Worm (Caenorhabditis elegans) whole organism, mixed stage, embryonic: ENCODE data around the gene C01G10.15.
"Not testable (repeated sequence)": the region's sequence is repeated elsewhere in the genome, so short reads cannot be mapped to it uniquely, and the experiment has no call there.

Source experiments
- bed-3 ChIP-seq: fragments of 200-800 bp; sonication (Bioruptor generic); optimal IDR thresholded peaks from 3 replicates; lab custom pipeline; 2018; ENCODE audit warnings: mild to moderate bottlenecking, missing genetic modification characterization, moderate library complexity, missing compliant biosample characterization
- blmp-1 ChIP-seq: fragments of 150-350 bp; optimal IDR thresholded peaks from 2 replicates; lab custom pipeline; 2014; ENCODE audit warnings: missing biosample characterization, missing genetic modification characterization
- ceh-39 ChIP-seq: fragments of 150-350 bp; optimal IDR thresholded peaks from 2 replicates; lab custom pipeline; 2014; ENCODE audit warnings: missing biosample characterization, missing genetic modification characterization
- ceh-43 ChIP-seq: fragments of 200-800 bp; sonication (Bioruptor generic); optimal IDR thresholded peaks from 2 replicates; lab custom pipeline; 2018; ENCODE audit warnings: mild to moderate bottlenecking, missing genetic modification characterization, moderate library complexity, missing compliant biosample characterization
- ceh-83 ChIP-seq: fragments of 200-800 bp; sonication (Bioruptor generic); optimal IDR thresholded peaks from 2 replicates; lab custom pipeline; 2018; ENCODE audit warnings: mild to moderate bottlenecking, missing genetic modification characterization, missing compliant biosample characterization
- cnd-1 ChIP-seq: fragments of 200-800 bp; sonication (Bioruptor generic); optimal IDR thresholded peaks from 2 replicates; lab custom pipeline; 2018; ENCODE audit warnings: mild to moderate bottlenecking, missing genetic modification characterization, missing compliant biosample characterization
- elt-3 ChIP-seq: fragments of 150-350 bp; optimal IDR thresholded peaks from 2 replicates; lab custom pipeline; 2014; ENCODE audit warnings: missing biosample characterization, missing genetic modification characterization
- flh-1 ChIP-seq: fragments of 200-800 bp; sonication (Bioruptor generic); optimal IDR thresholded peaks from 2 replicates; lab custom pipeline; 2018; ENCODE audit warnings: mild to moderate bottlenecking, missing genetic modification characterization, moderate library complexity, missing compliant biosample characterization
- ham-2 ChIP-seq: fragments of 200-800 bp; sonication (Bioruptor generic); optimal IDR thresholded peaks from 2 replicates; lab custom pipeline; 2018; ENCODE audit warnings: mild to moderate bottlenecking, missing genetic modification characterization, missing compliant biosample characterization
- hlh-1 ChIP-seq: fragments of 150-350 bp; optimal IDR thresholded peaks from 2 replicates; lab custom pipeline; 2014; ENCODE audit warnings: missing biosample characterization, missing genetic modification reagents, missing genetic modification characterization
- lin-13 ChIP-seq: fragments of 150-350 bp; optimal IDR thresholded peaks from 2 replicates; lab custom pipeline; 2014; ENCODE audit warnings: missing biosample characterization, missing genetic modification characterization
- lin-32 ChIP-seq: fragments of 200-800 bp; sonication (Bioruptor generic); optimal IDR thresholded peaks from 2 replicates; lab custom pipeline; 2018; ENCODE audit warnings: mild to moderate bottlenecking, missing genetic modification characterization, missing compliant biosample characterization
- lsy-2 ChIP-seq: fragments of 150-350 bp; optimal IDR thresholded peaks from 2 replicates; lab custom pipeline; 2014; ENCODE audit warnings: missing biosample characterization, missing genetic modification characterization
- mab-5 ChIP-seq: fragments of 150-350 bp; optimal IDR thresholded peaks from 2 replicates; lab custom pipeline; 2014; ENCODE audit warnings: missing biosample characterization, missing genetic modification characterization
- mep-1 ChIP-seq: fragments of 150-350 bp; optimal IDR thresholded peaks from 2 replicates; lab custom pipeline; 2017; ENCODE audit warnings: missing biosample characterization, missing genetic modification reagents, missing genetic modification characterization, inconsistent platforms
- mls-2 ChIP-seq: sonication (generic microtip); optimal IDR thresholded peaks from 2 replicates; lab custom pipeline; 2016; ENCODE audit warnings: mild to moderate bottlenecking, missing genetic modification characterization, moderate library complexity, missing compliant biosample characterization
- nhr-12 ChIP-seq: fragments of 150-350 bp; optimal IDR thresholded peaks from 2 replicates; lab custom pipeline; 2014; ENCODE audit warnings: missing biosample characterization, missing genetic modification characterization
- nhr-2 ChIP-seq: fragments of 150-350 bp; optimal IDR thresholded peaks from 2 replicates; lab custom pipeline; 2014; ENCODE audit warnings: missing biosample characterization, missing genetic modification characterization
- nhr-237 ChIP-seq: fragments of 150-350 bp; optimal IDR thresholded peaks from 2 replicates; lab custom pipeline; 2014; ENCODE audit warnings: missing biosample characterization, missing genetic modification characterization
- nhr-28 ChIP-seq: fragments of 150-350 bp; optimal IDR thresholded peaks from 2 replicates; lab custom pipeline; 2014; ENCODE audit warnings: missing biosample characterization, missing genetic modification characterization
- nhr-76 ChIP-seq: sonication (generic microtip); optimal IDR thresholded peaks from 2 replicates; lab custom pipeline; 2017; ENCODE audit warnings: missing biosample characterization, missing genetic modification characterization
- pha-4 ChIP-seq: fragments of 150-350 bp; optimal IDR thresholded peaks from 2 replicates; lab custom pipeline; 2018; ENCODE audit warnings: missing biosample characterization, missing genetic modification reagents, missing genetic modification characterization
- sem-2 ChIP-seq: fragments of 200-800 bp; sonication (Bioruptor generic); optimal IDR thresholded peaks from 2 replicates; lab custom pipeline; 2018; ENCODE audit warnings: mild to moderate bottlenecking, missing genetic modification characterization, missing compliant biosample characterization
- snpc-4 ChIP-seq: fragments of 150-350 bp; optimal IDR thresholded peaks from 2 replicates; lab custom pipeline; 2014; ENCODE audit warnings: missing biosample characterization, missing genetic modification characterization
- sptf-1 ChIP-seq: sonication (generic microtip); optimal IDR thresholded peaks from 2 replicates; lab custom pipeline; 2017; ENCODE audit warnings: mild to moderate bottlenecking, missing genetic modification characterization, moderate library complexity, missing compliant biosample characterization
- tbx-8 ChIP-seq: fragments of 200-800 bp; sonication (Bioruptor generic); optimal IDR thresholded peaks from 2 replicates; lab custom pipeline; 2018; ENCODE audit warnings: mild to moderate bottlenecking, missing genetic modification characterization, moderate library complexity, missing compliant biosample characterization
- unc-120 ChIP-seq: sonication (generic microtip); optimal IDR thresholded peaks from 2 replicates; lab custom pipeline; 2017; ENCODE audit warnings: missing genetic modification characterization, missing compliant biosample characterization; ENCODE audit not compliant: poor library complexity, severe bottlenecking
- unc-39 ChIP-seq: fragments of 150-350 bp; optimal IDR thresholded peaks from 2 replicates; lab custom pipeline; 2014; ENCODE audit warnings: missing biosample characterization, missing genetic modification characterization
- zip-8 ChIP-seq: fragments of 150-350 bp; optimal IDR thresholded peaks from 2 replicates; lab custom pipeline; 2014; ENCODE audit warnings: missing biosample characterization, missing genetic modification characterization

Gene C01G10.15

DNA sequence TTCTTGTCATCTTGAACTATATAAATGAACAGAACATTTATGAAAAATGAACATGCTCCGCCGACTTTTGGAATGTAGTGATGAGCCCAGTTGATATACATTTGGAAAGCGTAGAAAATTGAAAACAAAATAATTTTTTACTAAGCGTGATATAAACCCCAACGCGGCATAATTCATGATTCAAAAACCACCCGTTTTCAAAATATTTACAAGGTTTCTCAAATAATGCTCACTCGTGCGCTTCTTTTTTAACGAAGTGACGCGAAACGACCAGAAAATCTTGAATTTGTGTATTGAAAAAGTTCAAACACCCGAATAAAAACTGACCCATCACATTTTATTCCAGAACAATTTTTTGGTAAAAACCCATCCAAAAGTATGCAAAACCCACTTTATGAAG, 40.3 kb upstream of the C01G10.15 start, which contains the start of gene srj-27:
Gene srj-27, minus strand, starts transcription at position 101 of the 400 bp plus-strand sequence.
- no peak for TF ChIP-seq bed-3 (GFP tag; lab: Kevin White, UChicago)
- TF ChIP-seq mls-2 (tag; lab: Kevin White, UChicago) = no peak
- no peak for TF ChIP-seq snpc-4
- no peak for TF ChIP-seq nhr-237 (tag; lab: Kevin White, UChicago)
- TF ChIP-seq, all 35 proteins: peak for 0

- not testable (repeated sequence) for TF ChIP-seq mep-1 (tag; lab: Kevin White, UChicago); sem-2 (GFP tag; lab: Kevin White, UChicago); nhr-237 (tag; lab: Kevin White, UChicago)
- TF ChIP-seq, all 35 proteins: peak for 0; not testable (repeated sequence) for 35
Measured at ce11 chrV:15125162-15125561, 38.1 kb upstream of the C01G10.15 start, which contains the start of gene ugt-30. TSS of gene ugt-30 (minus strand) at chrV:15125262.

ce11 chrV:15119517-15119916, 32.4 kb upstream of the C01G10.15 start, which contains the start of gene flor-1:
TSS of gene flor-1 (minus strand) at chrV:15119617.
- no peak for TF ChIP-seq ceh-83 (GFP tag; lab: Kevin White, UChicago)
- TF ChIP-seq elt-3 (tag; lab: Kevin White, UChicago) = no peak
- TF ChIP-seq snpc-4 = no peak
- no peak for TF ChIP-seq hlh-1
- TF ChIP-seq ham-2 = no peak
- no peak for TF ChIP-seq lin-32 (GFP tag; lab: Kevin White, UChicago)
- TF ChIP-seq nhr-12 (tag; lab: Kevin White, UChicago) = no peak
- no peak for TF ChIP-seq bed-3 (GFP tag; lab: Kevin White, UChicago)
- no peak for TF ChIP-seq flh-1
- no peak for TF ChIP-seq sem-2 (GFP tag; lab: Kevin White, UChicago)
- TF ChIP-seq ceh-43 = no peak
- TF ChIP-seq mab-5 (tag; lab: Kevin White, UChicago) = no peak
- TF ChIP-seq tbx-8 = no peak
- TF ChIP-seq unc-120 (tag; lab: Kevin White, UChicago) = no peak

DNA sequence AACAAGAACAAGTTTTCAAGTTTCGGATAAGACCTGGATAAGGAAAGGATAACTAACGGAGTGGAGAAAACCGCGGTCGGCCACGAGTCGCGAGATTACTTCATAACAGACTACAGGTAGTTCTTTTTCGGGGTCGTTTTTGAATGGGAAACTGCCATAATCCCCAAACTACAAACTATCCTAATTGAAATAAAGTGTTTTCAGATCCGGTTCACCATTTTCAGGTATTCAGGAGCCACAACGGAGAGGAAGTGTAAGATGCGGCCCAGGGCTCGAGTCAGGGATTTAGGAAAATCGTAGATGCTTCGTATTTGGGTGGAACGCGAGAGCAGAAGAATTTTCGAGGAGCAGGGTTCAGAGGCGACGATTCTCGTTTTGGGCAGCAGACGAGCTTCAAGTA, 28.9 kb upstream of the C01G10.15 start, which contains the start of gene T01G5.8:
Gene T01G5.8, plus strand, starts transcription at position 301 of the 400 bp plus-strand sequence.
- TF ChIP-seq snpc-4; lin-13 (tag; lab: Kevin White, UChicago); tbx-8: not testable (repeated sequence)

DNA sequence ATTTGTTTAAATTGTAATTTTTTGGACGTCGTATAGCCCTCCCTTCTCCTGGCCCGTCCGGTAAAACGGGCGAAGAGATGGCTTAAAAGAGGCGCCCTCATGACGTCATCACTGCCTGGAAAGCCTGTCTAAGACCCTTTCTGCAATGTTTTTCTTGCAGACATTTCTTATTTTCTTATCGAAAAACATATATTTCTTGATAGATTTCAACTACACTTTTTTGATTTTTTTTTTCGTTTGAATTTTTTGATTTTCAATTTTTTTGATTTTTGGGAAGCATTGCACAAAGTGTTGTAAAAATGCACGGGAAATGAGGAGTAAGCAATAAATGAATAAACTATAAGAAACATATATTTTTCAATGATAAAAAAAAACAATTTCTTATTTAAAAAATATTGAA, 26.9 kb upstream of the C01G10.15 start, which contains the start of gene T01G5.6:
Gene T01G5.6, minus strand, starts transcription at position 101 of the 400 bp plus-strand sequence.
- TF ChIP-seq bed-3 (GFP tag; lab: Kevin White, UChicago) (no peak), blmp-1 (tag; lab: Kevin White, UChicago) (no peak)

- TF ChIP-seq lin-13 (tag; lab: Kevin White, UChicago) (no peak), nhr-2 (tag; lab: Kevin White, UChicago) (no peak), nhr-237 (tag; lab: Kevin White, UChicago) (no peak), ceh-39 (tag; lab: Kevin White, UChicago) (no peak), zip-8 (tag; lab: Kevin White, UChicago) (no peak)
Measured at ce11 chrV:15111660-15112059, 24.6 kb upstream of the C01G10.15 start, which contains the start of gene T01G5.7. TSS of gene T01G5.7 (plus strand) at chrV:15111960.

- no peak for TF ChIP-seq sptf-1
- TF ChIP-seq mab-5 (tag; lab: Kevin White, UChicago) = no peak
- no peak for TF ChIP-seq ceh-43
- no peak for TF ChIP-seq ceh-83 (GFP tag; lab: Kevin White, UChicago)
- no peak for TF ChIP-seq cnd-1 (tag; lab: Kevin White, UChicago)
- no peak for TF ChIP-seq blmp-1 (tag; lab: Kevin White, UChicago)
- TF ChIP-seq lsy-2 (tag; lab: Kevin White, UChicago) = no peak
- TF ChIP-seq mls-2 (tag; lab: Kevin White, UChicago) = no peak
- TF ChIP-seq elt-3 (tag; lab: Kevin White, UChicago) = no peak
- no peak for TF ChIP-seq nhr-28 (tag; lab: Kevin White, UChicago)
- TF ChIP-seq pha-4 (tag; lab: Kevin White, UChicago) = no peak
- TF ChIP-seq nhr-76 = no peak
- TF ChIP-seq sem-2 (GFP tag; lab: Kevin White, UChicago) = no peak
- no peak for TF ChIP-seq lin-32 (GFP tag; lab: Kevin White, UChicago)
- no peak for TF ChIP-seq unc-39
- no peak for TF ChIP-seq bed-3 (GFP tag; lab: Kevin White, UChicago)
- TF ChIP-seq zip-8 (tag; lab: Kevin White, UChicago) = no peak
- no peak for TF ChIP-seq unc-120 (tag; lab: Kevin White, UChicago)
- TF ChIP-seq ham-2 = no peak
- no peak for TF ChIP-seq ceh-39 (tag; lab: Kevin White, UChicago)
Measured at ce11 chrV:15109260-15109659, 22.2 kb upstream of the C01G10.15 start, which contains the start of gene Y75B12A.2. TSS of gene Y75B12A.2 (plus strand) at chrV:15109560.
